Worm (Caenorhabditis elegans): ENCODE results near the gene ZK402.1.
"Not testable (repeated sequence)": the region's sequence is repeated elsewhere in the genome, so short reads cannot be mapped to it uniquely, and the experiment has no call there.

Gene ZK402.1

ce11 chrX:1403444-1403843 is 627 bp upstream of the ZK402.1 start, which contains the start of gene ZK402.2:
TSS of gene ZK402.2 (plus strand) at chrX:1403744.
- not testable (repeated sequence) for TF ChIP-seq nhr-2 (tag; optimal IDR thresholded peaks at IDR 0.05); ceh-83 (GFP tag; optimal IDR thresholded peaks at IDR 0.05); unc-120 (tag; optimal IDR thresholded peaks at IDR 0.05; ENCODE audit: poor library complexity, severe bottlenecking)

- TF ChIP-seq nhr-2 (tag; optimal IDR thresholded peaks at IDR 0.05) (no peak), unc-62 (GFP tag; optimal IDR thresholded peaks at IDR 0.05) (no peak), cnd-1 (tag; optimal IDR thresholded peaks at IDR 0.05) (no peak), tbx-8 (GFP tag; optimal IDR thresholded peaks at IDR 0.05) (no peak), bed-3 (GFP tag; optimal IDR thresholded peaks at IDR 0.05) (no peak), mep-1 (tag; optimal IDR thresholded peaks at IDR 0.05) (no peak), lin-32 (GFP tag; optimal IDR thresholded peaks at IDR 0.05) (no peak), blmp-1 (tag; optimal IDR thresholded peaks at IDR 0.05) (no peak), zip-8 (tag; optimal IDR thresholded peaks at IDR 0.05) (no peak), ztf-11 (tag; optimal IDR thresholded peaks at IDR 0.05) (no peak), ces-1 (GFP tag; optimal IDR thresholded peaks at IDR 0.05) (no peak), mls-2 (tag; optimal IDR thresholded peaks at IDR 0.05) (no peak), ceh-83 (GFP tag; optimal IDR thresholded peaks at IDR 0.05) (no peak), nhr-28 (tag; optimal IDR thresholded peaks at IDR 0.05) (no peak), unc-120 (tag; optimal IDR thresholded peaks at IDR 0.05; ENCODE audit: poor library complexity, severe bottlenecking) (no peak)
Measured at ce11 chrX:1409224-1409623, 5.2 kb downstream of the ZK402.1 start.

- no peak for TF ChIP-seq hlh-1 (tag; optimal IDR thresholded peaks at IDR 0.05)
- TF ChIP-seq nhr-237 (tag; optimal IDR thresholded peaks at IDR 0.05) = no peak
- no peak for TF ChIP-seq ham-2 (GFP tag; optimal IDR thresholded peaks at IDR 0.05)
- TF ChIP-seq mls-2 (tag; optimal IDR thresholded peaks at IDR 0.05) = no peak
- no peak for TF ChIP-seq unc-120 (tag; optimal IDR thresholded peaks at IDR 0.05; ENCODE audit: poor library complexity, severe bottlenecking)
- TF ChIP-seq mep-1 (tag; optimal IDR thresholded peaks at IDR 0.05) = no peak
- TF ChIP-seq ztf-11 (tag; optimal IDR thresholded peaks at IDR 0.05) = no peak
- TF ChIP-seq cnd-1 (tag; optimal IDR thresholded peaks at IDR 0.05) = no peak
- TF ChIP-seq blmp-1 (tag; optimal IDR thresholded peaks at IDR 0.05) = no peak
- no peak for TF ChIP-seq zip-8 (tag; optimal IDR thresholded peaks at IDR 0.05)
- TF ChIP-seq flh-1 (GFP tag; optimal IDR thresholded peaks at IDR 0.05) = no peak
- no peak for TF ChIP-seq lsy-2 (tag; optimal IDR thresholded peaks at IDR 0.05)
- no peak for TF ChIP-seq ceh-39 (tag; optimal IDR thresholded peaks at IDR 0.05)
Measured at ce11 chrX:1410552-1410951, 6.5 kb downstream of the ZK402.1 start, which contains the start of gene abu-2. TSS of gene abu-2 (minus strand) at chrX:1410652.

ce11 chrX:1412844-1413243 is 8.8 kb downstream of the ZK402.1 start, which contains the start of gene srh-19:
TSS of gene srh-19 (plus strand) at chrX:1413144.
- no peak for TF ChIP-seq nhr-2 (tag; optimal IDR thresholded peaks at IDR 0.05)
- TF ChIP-seq nhr-76 (tag; optimal IDR thresholded peaks at IDR 0.05) = no peak
- no peak for TF ChIP-seq ces-1 (GFP tag; optimal IDR thresholded peaks at IDR 0.05)
- no peak for TF ChIP-seq M03D4.4 (tag; optimal IDR thresholded peaks at IDR 0.05)
- no peak for TF ChIP-seq ceh-43 (GFP tag; optimal IDR thresholded peaks at IDR 0.05)
- TF ChIP-seq lin-13 (tag; optimal IDR thresholded peaks at IDR 0.05) = no peak
- no peak for TF ChIP-seq lsy-2 (tag; optimal IDR thresholded peaks at IDR 0.05)
- TF ChIP-seq unc-62 (GFP tag; optimal IDR thresholded peaks at IDR 0.05) = no peak
- no peak for TF ChIP-seq mab-5 (tag; optimal IDR thresholded peaks at IDR 0.05)
- no peak for TF ChIP-seq elt-1 (tag; optimal IDR thresholded peaks at IDR 0.05; ENCODE audit: borderline replicate concordance, insufficient read depth)
- TF ChIP-seq blmp-1 (tag; optimal IDR thresholded peaks at IDR 0.05) = no peak

ce11 chrX:1416776-1417354 is 12.8 kb downstream of the ZK402.1 start, which contains the start of the genes F19G12.4 and F19G12.8:
TSS of gene F19G12.4 (plus strand) at chrX:1417304.
TSS of gene F19G12.8 (plus strand) at chrX:1417320.
- TF ChIP-seq ham-2 (GFP tag; optimal IDR thresholded peaks at IDR 0.05) = no peak
- no peak for TF ChIP-seq zip-8 (tag; optimal IDR thresholded peaks at IDR 0.05)
- TF ChIP-seq hlh-1 (tag; optimal IDR thresholded peaks at IDR 0.05) = no peak
- TF ChIP-seq nhr-12 (tag; optimal IDR thresholded peaks at IDR 0.05) = no peak
- TF ChIP-seq unc-39 (tag; optimal IDR thresholded peaks at IDR 0.05) = no peak
- no peak for TF ChIP-seq snpc-4 (tag; optimal IDR thresholded peaks at IDR 0.05)
- TF ChIP-seq lsy-2 (tag; optimal IDR thresholded peaks at IDR 0.05) = no peak
- no peak for TF ChIP-seq mls-2 (tag; optimal IDR thresholded peaks at IDR 0.05)
- no peak for TF ChIP-seq nhr-28 (tag; optimal IDR thresholded peaks at IDR 0.05)
- TF ChIP-seq nhr-237 (tag; optimal IDR thresholded peaks at IDR 0.05) = no peak
- no peak for TF ChIP-seq unc-120 (tag; optimal IDR thresholded peaks at IDR 0.05; ENCODE audit: poor library complexity, severe bottlenecking)
- TF ChIP-seq drap-1 (GFP tag; optimal IDR thresholded peaks at IDR 0.05) = no peak

Measured in whole organism, mixed stage, embryonic.